Worm (Caenorhabditis elegans) whole organism, early embryonic: ENCODE measurements around the gene cyp-29A2.

Experiments
- aly-1 ChIP-seq: sonication (generic microtip); optimal IDR thresholded peaks from 2 replicates; lab custom pipeline; 2016; ENCODE audit warnings: missing genetic modification characterization, missing compliant biosample characterization
- ama-1 ChIP-seq: fragments of 150-350 bp; optimal IDR thresholded peaks from 2 replicates; lab custom pipeline; 2014
- hmbx-1 ChIP-seq: sonication (generic microtip); optimal IDR thresholded peaks from 2 replicates; lab custom pipeline; 2016; ENCODE audit warnings: mild to moderate bottlenecking, missing genetic modification characterization, missing compliant biosample characterization
- pes-1 ChIP-seq: fragments of 200-800 bp; sonication (Bioruptor generic); IDR thresholded peaks from 2 replicates; pipeline ENCODE4 v1.3.6; 2022; ENCODE audit warnings: missing genetic modification reagents, missing genetic modification characterization, missing compliant biosample characterization

DNA sequence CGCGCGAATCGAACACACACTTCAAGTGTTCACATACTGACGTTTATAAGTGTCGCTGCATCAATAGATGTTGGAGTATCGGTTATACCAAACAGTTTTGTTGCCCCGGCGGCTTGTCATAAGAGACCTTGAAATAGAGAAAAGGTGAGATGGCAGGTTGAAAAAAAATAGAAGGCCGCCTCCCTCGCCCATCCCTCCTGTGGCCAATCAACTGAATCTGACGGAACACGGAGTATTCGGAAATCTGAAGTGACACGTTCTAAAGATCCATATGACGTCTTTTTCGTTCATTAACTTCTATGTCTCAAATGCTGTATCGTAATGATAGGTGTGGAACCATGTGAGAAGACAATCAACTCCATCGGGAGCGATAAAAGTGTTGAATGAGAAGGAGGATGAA, 17.9 kb upstream of the cyp-29A2 start:
- TF ChIP-seq aly-1 (no peak), ama-1 (no peak), pes-1 (no peak), hmbx-1 (tag; lab: Kevin White, UChicago) (no peak)
